Fruit fly (Drosophila melanogaster): ENCODE measurements around the gene CG3610.

The CG3610 gene

DNA sequence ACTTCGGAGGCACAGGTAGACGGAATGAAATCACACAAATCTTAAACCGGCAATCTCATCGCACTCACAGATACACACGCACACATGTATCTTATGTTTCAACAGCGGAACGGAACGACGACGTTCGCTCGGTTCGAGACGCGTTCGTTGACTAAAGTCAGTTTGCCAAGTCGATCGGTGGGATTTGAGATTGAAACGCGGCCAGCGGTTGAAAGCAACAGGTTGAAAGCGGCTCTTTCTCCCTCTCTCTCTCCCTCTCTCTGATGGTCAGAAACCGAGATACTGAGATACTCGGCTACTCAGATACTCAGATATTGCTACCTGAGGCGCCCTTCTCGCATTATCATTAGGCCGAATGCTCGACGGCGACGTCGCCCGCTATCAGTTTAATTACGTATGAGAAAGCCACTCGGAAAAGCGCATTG, 8.9 kb downstream of the CG3610 start (continued):
- peak; percentile 82 for TF ChIP-seq odd (GFP tag; optimal IDR thresholded peaks at IDR 0.05)
- TF ChIP-seq schlank (tag; optimal IDR thresholded peaks at IDR 0.05), result peak; percentile 12
- no peak for TF ChIP-seq CG12155 (GFP tag; optimal IDR thresholded peaks at IDR 0.05)
- no peak for TF ChIP-seq Dp (GFP tag; optimal IDR thresholded peaks at IDR 0.05)
- TF ChIP-seq D19A (tag; optimal IDR thresholded peaks at IDR 0.05), result no peak
- peak; percentile 10 for TF ChIP-seq CG1529 (GFP tag; optimal IDR thresholded peaks at IDR 0.05)
- TF ChIP-seq otp (GFP tag; IDR thresholded peaks at IDR 0.05), result peak; percentile 20; the same call in 1 of the 3 replicates
- no peak for TF ChIP-seq CG8290 (GFP tag; optimal IDR thresholded peaks at IDR 0.05)
- peak in 1 of 2 experiments; percentile 64 for TF ChIP-seq CG8290 (tag; optimal IDR thresholded peaks at IDR 0.05)
- TF ChIP-seq pb (GFP tag; optimal IDR thresholded peaks at IDR 0.05), result peak; percentile 41
- TF ChIP-seq BtbVII (GFP tag; optimal IDR thresholded peaks at IDR 0.05), result peak; percentile 84
- peak; percentile 72 for TF ChIP-seq Vsx1 (GFP tag; optimal IDR thresholded peaks at IDR 0.05)
- TF ChIP-seq ewg (GFP tag; optimal IDR thresholded peaks at IDR 0.05), result no peak
- TF ChIP-seq psq (GFP tag; optimal IDR thresholded peaks at IDR 0.05), result no peak
- TF ChIP-seq CG13624 (GFP tag; optimal IDR thresholded peaks at IDR 0.05), result peak; percentile 51
- no peak for TF ChIP-seq Doc3 (GFP tag; IDR thresholded peaks at IDR 0.05; ENCODE audit: partially characterized antibody)
- peak; percentile 27 for TF ChIP-seq CG8924 (tag; optimal IDR thresholded peaks at IDR 0.05)
- peak; percentile 70 for TF ChIP-seq Rfx (GFP tag; IDR thresholded peaks at IDR 0.05)
- no peak for TF ChIP-seq CTCF (GFP tag; optimal IDR thresholded peaks at IDR 0.05)
- peak; percentile 36 for TF ChIP-seq bcd (GFP tag; optimal IDR thresholded peaks at IDR 0.05)
- TF ChIP-seq CG32532 (GFP tag; IDR thresholded peaks at IDR 0.05), result peak; percentile 86; the same call in 1 of the 2 replicates
- no peak for TF ChIP-seq CG7786 (GFP tag; optimal IDR thresholded peaks at IDR 0.05)
- TF ChIP-seq CG8944 (GFP tag; optimal IDR thresholded peaks at IDR 0.05), result no peak
- peak; percentile 32; the same call in 1 of the 2 replicates for TF ChIP-seq CG13287 (GFP tag; IDR thresholded peaks at IDR 0.05; ENCODE audit: partially characterized antibody)
- TF ChIP-seq CG10321 (GFP tag; IDR thresholded peaks at IDR 0.05), result no peak
- no peak for TF ChIP-seq eve (GFP tag; optimal IDR thresholded peaks at IDR 0.05)
- TF ChIP-seq CG12744 (GFP tag; optimal IDR thresholded peaks at IDR 0.05), result no peak
- no peak for TF ChIP-seq Fer3 (tag; optimal IDR thresholded peaks at IDR 0.05)
- TF ChIP-seq bbx (GFP tag; IDR thresholded peaks at IDR 0.05; ENCODE audit: partially characterized antibody), result no peak
- TF ChIP-seq CG12942 (GFP tag; optimal IDR thresholded peaks at IDR 0.05), result no peak
- TF ChIP-seq grn (GFP tag; optimal IDR thresholded peaks at IDR 0.05), result peak; percentile 99
- TF ChIP-seq CG6689 (GFP tag; IDR thresholded peaks at IDR 0.05), result no peak
- peak; percentile 11 for TF ChIP-seq gsb-n (tag; optimal IDR thresholded peaks at IDR 0.05)
- TF ChIP-seq YL-1 (GFP tag; optimal IDR thresholded peaks at IDR 0.05), result peak; percentile 38
- TF ChIP-seq slou (GFP tag; optimal IDR thresholded peaks at IDR 0.05), result no peak
- TF ChIP-seq Drgx (GFP tag; IDR thresholded peaks at IDR 0.05), result peak; percentile 57
- no peak for TF ChIP-seq cato (GFP tag; optimal IDR thresholded peaks at IDR 0.05; ENCODE audit: borderline replicate concordance)
- TF ChIP-seq Blimp-1 (GFP tag; optimal IDR thresholded peaks at IDR 0.05), result peak; percentile 30
- no peak for TF ChIP-seq Gsc (GFP tag; IDR thresholded peaks at IDR 0.05)
- no peak for TF ChIP-seq az2 (GFP tag; optimal IDR thresholded peaks at IDR 0.05)
- TF ChIP-seq NfI (GFP tag; optimal IDR thresholded peaks at IDR 0.05), result peak; percentile 19
- peak; percentile 22; the same call in 1 of the 2 replicates for TF ChIP-seq Bgb (GFP tag; IDR thresholded peaks at IDR 0.05; ENCODE audit: partially characterized antibody)
- TF ChIP-seq CG4424 (GFP tag; optimal IDR thresholded peaks at IDR 0.05), result no peak
- TF ChIP-seq CG2875 (GFP tag; optimal IDR thresholded peaks at IDR 0.05), result no peak
- peak; percentile 24; the same call in 1 of the 2 replicates for TF ChIP-seq stc (GFP tag; IDR thresholded peaks at IDR 0.05)
- peak; percentile 63 for TF ChIP-seq PHDP (tag; optimal IDR thresholded peaks at IDR 0.05)
- TF ChIP-seq CG5245 (GFP tag; optimal IDR thresholded peaks at IDR 0.05), result no peak
- peak; percentile 21 for TF ChIP-seq CG31365 (tag; optimal IDR thresholded peaks at IDR 0.05)
- 0 out of 3 replicates have a peak, but pooled peaks have one; percentile 10 for TF ChIP-seq HLH4C (GFP tag; IDR thresholded peaks at IDR 0.05; ENCODE audit: partially characterized antibody)
- peak; percentile 26 for TF ChIP-seq grau (tag; optimal IDR thresholded peaks at IDR 0.05)
- TF ChIP-seq tup (GFP tag; optimal IDR thresholded peaks at IDR 0.05), result no peak
